Worm (Caenorhabditis elegans) whole organism, late embryonic: ENCODE results near the gene Y56A3A.28.

Experiments used
- C08G9.2 ChIP-seq: sonication (generic microtip); optimal IDR thresholded peaks from 2 replicates; lab custom pipeline; 2016; ENCODE audit warnings: mild to moderate bottlenecking, missing genetic modification characterization, moderate library complexity, missing compliant biosample characterization
- K02D7.2 ChIP-seq: sonication (generic microtip); optimal IDR thresholded peaks from 2 replicates; lab custom pipeline; 2017; ENCODE audit warnings: mild to moderate bottlenecking, missing genetic modification characterization, missing compliant biosample characterization
- Y22D7AL.16 ChIP-seq: sonication (generic microtip); optimal IDR thresholded peaks from 2 replicates; lab custom pipeline; 2016; ENCODE audit warnings: missing genetic modification characterization, missing compliant biosample characterization
- ama-1 ChIP-seq: fragments of 150-350 bp; optimal IDR thresholded peaks from 2 replicates; lab custom pipeline; 2014
- ceh-14 ChIP-seq: sonication (generic microtip); optimal IDR thresholded peaks from 2 replicates; lab custom pipeline; 2016; ENCODE audit warnings: missing genotype, missing genetic modification characterization, missing compliant biosample characterization
- ceh-18 ChIP-seq: sonication (generic microtip); optimal IDR thresholded peaks from 2 replicates; lab custom pipeline; 2016; ENCODE audit warnings: missing genetic modification characterization, missing compliant biosample characterization
- ceh-2 ChIP-seq: sonication (generic microtip); optimal IDR thresholded peaks from 2 replicates; lab custom pipeline; 2016; ENCODE audit warnings: missing genotype, missing genetic modification characterization, missing compliant biosample characterization
- ceh-22 ChIP-seq: sonication (generic microtip); optimal IDR thresholded peaks from 2 replicates; lab custom pipeline; 2017; ENCODE audit warnings: missing biosample characterization, missing genetic modification characterization
- ceh-30 ChIP-seq: fragments of 150-350 bp; optimal IDR thresholded peaks from 2 replicates; lab custom pipeline; 2014; ENCODE audit warnings: missing biosample characterization, missing genetic modification characterization
- ceh-31 ChIP-seq: sonication (generic microtip); optimal IDR thresholded peaks from 2 replicates; lab custom pipeline; 2016; ENCODE audit warnings: missing genetic modification characterization, missing compliant biosample characterization
- ceh-34 ChIP-seq: sonication (generic microtip); optimal IDR thresholded peaks from 2 replicates; lab custom pipeline; 2016; ENCODE audit warnings: mild to moderate bottlenecking, missing genetic modification characterization, missing compliant biosample characterization
- ceh-6 ChIP-seq: fragments of 200-800 bp; sonication (Bioruptor generic); optimal IDR thresholded peaks from 2 replicates; lab custom pipeline; 2018; ENCODE audit warnings: mild to moderate bottlenecking, missing genetic modification characterization, missing compliant biosample characterization
- ets-4 ChIP-seq: sonication (generic microtip); optimal IDR thresholded peaks from 2 replicates; lab custom pipeline; 2016; ENCODE audit warnings: missing genetic modification characterization, missing compliant biosample characterization
- eyg-1 ChIP-seq: sonication (generic microtip); optimal IDR thresholded peaks from 2 replicates; lab custom pipeline; 2016; ENCODE audit warnings: missing genotype, missing genetic modification characterization, missing compliant biosample characterization
- fkh-10 ChIP-seq: fragments of 150-350 bp; optimal IDR thresholded peaks from 2 replicates; lab custom pipeline; 2014; ENCODE audit warnings: missing biosample characterization, missing genetic modification reagents, missing genetic modification characterization
- gmeb-2 ChIP-seq: sonication (generic microtip); optimal IDR thresholded peaks from 2 replicates; lab custom pipeline; 2016; ENCODE audit warnings: missing genetic modification characterization, inconsistent platforms, missing compliant biosample characterization
- hlh-13 ChIP-seq: fragments of 200-800 bp; sonication (Bioruptor generic); optimal IDR thresholded peaks from 2 replicates; lab custom pipeline; 2018; ENCODE audit warnings: mild to moderate bottlenecking, missing genetic modification characterization, missing compliant biosample characterization
- hlh-6 ChIP-seq: sonication (generic microtip); optimal IDR thresholded peaks from 2 replicates; lab custom pipeline; 2016; ENCODE audit warnings: missing genotype, missing genetic modification characterization, missing compliant biosample characterization
- hlh-8 ChIP-seq: sonication (generic microtip); optimal IDR thresholded peaks from 2 replicates; lab custom pipeline; 2016; ENCODE audit warnings: missing genotype, missing genetic modification characterization, missing compliant biosample characterization
- lim-6 ChIP-seq: sonication (generic microtip); optimal IDR thresholded peaks from 2 replicates; lab custom pipeline; 2016; ENCODE audit warnings: missing genetic modification characterization, missing compliant biosample characterization
- lin-11 ChIP-seq: fragments of 200-800 bp; sonication (Bioruptor generic); optimal IDR thresholded peaks from 2 replicates; lab custom pipeline; 2018; ENCODE audit warnings: mild to moderate bottlenecking, missing genetic modification characterization, missing compliant biosample characterization
- madf-2 ChIP-seq: sonication (generic microtip); optimal IDR thresholded peaks from 2 replicates; lab custom pipeline; 2017; ENCODE audit warnings: missing genetic modification characterization, missing compliant biosample characterization
- nfya-1 ChIP-seq: sonication (generic microtip); optimal IDR thresholded peaks from 2 replicates; lab custom pipeline; 2017; ENCODE audit warnings: missing genetic modification characterization, mild to moderate bottlenecking, missing compliant biosample characterization, antibody characterized with exemption, moderate library complexity
- pat-9 ChIP-seq: fragments of 200-800 bp; sonication (Bioruptor generic); optimal IDR thresholded peaks from 2 replicates; lab custom pipeline; 2018; ENCODE audit warnings: mild to moderate bottlenecking, missing genetic modification characterization, moderate library complexity, missing compliant biosample characterization
- pax-1 ChIP-seq: fragments of 150-350 bp; optimal IDR thresholded peaks from 2 replicates; lab custom pipeline; 2014; ENCODE audit warnings: missing biosample characterization, missing genetic modification characterization
- pha-2 ChIP-seq: sonication (generic microtip); optimal IDR thresholded peaks from 2 replicates; lab custom pipeline; 2017; ENCODE audit warnings: mild to moderate bottlenecking, missing genetic modification characterization, missing compliant biosample characterization
- pha-4 ChIP-seq: fragments of 150-350 bp; optimal IDR thresholded peaks from 2 replicates; lab custom pipeline; 2018; ENCODE audit warnings: missing biosample characterization, missing genetic modification reagents, missing genetic modification characterization
- pqm-1 ChIP-seq: sonication (generic microtip); optimal IDR thresholded peaks from 2 replicates; lab custom pipeline; 2016; ENCODE audit warnings: missing genetic modification characterization, missing compliant biosample characterization
- pros-1 ChIP-seq: fragments of 150-350 bp; optimal IDR thresholded peaks from 2 replicates; lab custom pipeline; 2014; ENCODE audit warnings: missing biosample characterization, missing genetic modification reagents, missing genetic modification characterization
- rnt-1 ChIP-seq: sonication (generic microtip); optimal IDR thresholded peaks from 2 replicates; lab custom pipeline; 2016; ENCODE audit warnings: missing genetic modification characterization, missing compliant biosample characterization
- sox-2 ChIP-seq: fragments of 200-800 bp; sonication (Bioruptor generic); IDR thresholded peaks from 2 replicates; pipeline ENCODE4 v1.3.6; 2022; ENCODE audit warnings: missing genetic modification reagents, missing genetic modification characterization, missing compliant biosample characterization
- sox-4 ChIP-seq: sonication (generic microtip); optimal IDR thresholded peaks from 2 replicates; lab custom pipeline; 2017; ENCODE audit warnings: mild to moderate bottlenecking, missing genetic modification characterization, inconsistent platforms, missing compliant biosample characterization
- tbx-2 ChIP-seq: sonication (generic microtip); optimal IDR thresholded peaks from 2 replicates; lab custom pipeline; 2016; ENCODE audit warnings: missing genetic modification characterization, missing compliant biosample characterization
- tbx-7 ChIP-seq: sonication (generic microtip); optimal IDR thresholded peaks from 2 replicates; lab custom pipeline; 2016; ENCODE audit warnings: missing genotype, missing genetic modification characterization, missing compliant biosample characterization
- ttx-3 ChIP-seq: sonication (generic microtip); optimal IDR thresholded peaks from 2 replicates; lab custom pipeline; 2016; ENCODE audit warnings: missing genetic modification reagents, missing genetic modification characterization, missing compliant biosample characterization
- unc-3 ChIP-seq, 2 experiments: fragments of 200-800 bp in 1 of 2; sonication (Bioruptor generic) in 1 of 2; sonication (generic microtip) in 1 of 2; conservative IDR thresholded peaks in 1 of 2; optimal IDR thresholded peaks in 1 of 2; 2 replicates each; pipeline versions ENCODE4 v1.3.6 to Lab custom; 2016 to 2022; ENCODE audit warnings: missing compliant biosample characterization in 2 of 2, missing genetic modification characterization in 2 of 2, missing genetic modification reagents in 1 of 2
- unc-42 ChIP-seq: sonication (generic microtip); optimal IDR thresholded peaks from 2 replicates; lab custom pipeline; 2016; ENCODE audit warnings: missing genotype, missing genetic modification characterization, missing compliant biosample characterization
- unc-55 ChIP-seq: sonication (generic microtip); optimal IDR thresholded peaks from 2 replicates; lab custom pipeline; 2017; ENCODE audit warnings: missing biosample characterization, missing genetic modification reagents, missing genetic modification characterization
- unc-86 ChIP-seq: sonication (generic microtip); optimal IDR thresholded peaks from 2 replicates; lab custom pipeline; 2016; ENCODE audit warnings: missing genetic modification characterization, missing compliant biosample characterization
- zip-5 ChIP-seq: sonication (generic microtip); optimal IDR thresholded peaks from 2 replicates; lab custom pipeline; 2016; ENCODE audit warnings: missing genetic modification characterization, missing compliant biosample characterization
- ztf-16 ChIP-seq: sonication (generic microtip); optimal IDR thresholded peaks from 2 replicates; lab custom pipeline; 2017; ENCODE audit warnings: missing genetic modification characterization, missing compliant biosample characterization

Y56A3A.28 gene

DNA sequence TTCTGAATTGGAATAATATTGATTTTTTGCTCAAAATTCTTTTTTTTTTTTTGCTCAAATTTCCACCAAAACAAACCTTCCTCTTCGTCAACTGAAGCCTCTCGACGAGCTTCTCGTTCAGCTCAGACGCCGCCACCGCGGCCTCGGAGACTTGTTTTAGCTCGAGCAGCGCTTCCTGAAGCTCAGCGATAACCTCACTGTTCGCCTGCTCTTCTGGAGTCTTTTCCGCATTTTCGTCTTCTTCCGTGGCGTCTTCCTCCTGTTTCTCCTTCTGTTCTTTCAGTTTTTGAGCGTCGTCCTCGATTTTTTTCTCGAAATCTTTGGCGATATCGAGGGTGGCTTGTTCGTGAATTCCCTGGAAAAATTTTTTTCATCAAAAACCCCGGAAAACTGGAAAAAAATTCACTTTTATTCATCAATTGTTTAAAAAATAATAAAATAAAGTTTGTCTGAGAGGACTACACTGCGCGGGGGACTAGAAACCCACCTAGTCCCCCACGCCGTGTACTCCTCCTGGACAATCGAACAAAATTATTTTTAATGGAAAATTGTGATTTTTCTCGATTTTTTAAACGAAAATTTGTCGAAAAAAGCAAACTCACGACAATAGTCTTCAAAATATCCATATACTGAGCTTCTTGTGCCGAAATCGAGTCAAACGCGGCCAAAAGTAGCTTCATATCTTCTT, 25.0 kb downstream of the Y56A3A.28 start (continued):
- TF ChIP-seq pros-1 (tag; lab: Kevin White, UChicago) (no peak), eyg-1 (tag; lab: Kevin White, UChicago) (peak; percentile 70), unc-86 (tag; lab: Kevin White, UChicago) (peak; percentile 49), madf-2 (tag; lab: Kevin White, UChicago) (no peak), hlh-8 (peak; percentile 87), ttx-3 (tag; lab: Kevin White, UChicago) (peak; percentile 14), pha-2 (peak; percentile 42), lim-6 (tag; lab: Kevin White, UChicago) (peak; percentile 81), fkh-10 (no peak), Y22D7AL.16 (no peak)

DNA sequence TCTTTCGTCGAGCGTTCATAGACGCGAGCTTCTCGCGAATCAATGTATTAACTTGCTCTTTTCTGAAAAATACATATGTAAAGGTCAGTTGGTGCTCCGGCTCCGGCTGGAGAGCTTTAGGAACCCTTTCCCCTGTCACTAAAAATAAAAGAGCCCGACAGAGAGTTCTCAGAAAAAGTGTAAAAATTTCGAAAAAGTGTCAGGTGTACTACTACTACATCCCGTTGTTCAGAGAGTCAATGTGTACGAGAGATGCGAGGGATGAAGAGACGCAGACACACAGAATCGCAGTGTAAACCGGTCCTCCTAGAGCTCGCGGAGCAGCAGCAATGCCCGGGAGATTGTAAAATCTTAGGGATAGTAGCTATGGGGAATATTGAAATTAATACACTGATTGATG, 28.5 kb downstream of the Y56A3A.28 start:
- peak; percentile 79 for TF ChIP-seq ceh-18 (tag; lab: Kevin White, UChicago)
- no peak for TF ChIP-seq zip-5 (tag; lab: Kevin White, UChicago)
- TF ChIP-seq ceh-34 (tag; lab: Kevin White, UChicago) = peak; percentile 58
- TF ChIP-seq C08G9.2 (tag; lab: Kevin White, UChicago) = peak; percentile 5
- TF ChIP-seq rnt-1 (tag; lab: Kevin White, UChicago) = peak; percentile 60
- TF ChIP-seq ceh-6 (GFP tag; lab: Kevin White, UChicago) = no peak
- TF ChIP-seq tbx-2 = peak; percentile 34
- TF ChIP-seq pat-9 (tag; lab: Kevin White, UChicago) = peak; percentile 53
- TF ChIP-seq nfya-1 = peak; percentile 64
- TF ChIP-seq hlh-6 (tag; lab: Kevin White, UChicago) = no peak
- TF ChIP-seq unc-55 (GFP tag; lab: Kevin White, UChicago) = peak; percentile 83
- TF ChIP-seq sox-2 (GFP tag; lab: Robert Waterston, UW) = no peak
- TF ChIP-seq ceh-31 = peak; percentile 34
- TF ChIP-seq, all 69 proteins: peak for 9

DNA sequence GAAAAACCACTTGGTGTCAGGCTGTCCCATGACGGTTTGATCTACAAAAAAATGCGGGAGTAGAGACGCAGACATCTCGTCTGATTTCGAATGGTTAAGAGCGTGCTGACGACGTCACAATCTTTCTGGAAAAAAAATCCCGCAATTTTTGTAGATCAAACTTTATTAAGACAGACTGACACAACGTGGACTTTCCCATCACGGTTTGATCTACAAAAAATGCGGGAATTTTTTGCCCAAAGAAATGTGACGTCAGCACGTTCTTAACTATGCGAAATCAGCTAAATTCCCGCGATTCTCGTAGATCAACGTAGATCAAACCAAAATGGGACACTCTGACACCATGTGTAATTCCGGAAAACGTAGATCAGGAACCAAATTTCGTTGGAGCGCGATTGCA, 32.6 kb downstream of the Y56A3A.28 start:
- TF ChIP-seq ceh-30 = no peak
- no peak for TF ChIP-seq pha-4
- no peak for TF ChIP-seq tbx-7 (tag; lab: Kevin White, UChicago)
- no peak for TF ChIP-seq ztf-16
- TF ChIP-seq unc-86 (tag; lab: Kevin White, UChicago) = no peak
- no peak for TF ChIP-seq ceh-22 (tag; lab: Kevin White, UChicago)
- TF ChIP-seq hlh-8 = no peak
- no peak for TF ChIP-seq hlh-13
- no peak for TF ChIP-seq ceh-2 (tag; lab: Kevin White, UChicago)
- no peak for TF ChIP-seq hlh-6 (tag; lab: Kevin White, UChicago)
- no peak for TF ChIP-seq ets-4 (tag; lab: Kevin White, UChicago)
- no peak for TF ChIP-seq pqm-1 (tag; lab: Kevin White, UChicago)
- TF ChIP-seq, all 69 proteins: peak for 0

DNA sequence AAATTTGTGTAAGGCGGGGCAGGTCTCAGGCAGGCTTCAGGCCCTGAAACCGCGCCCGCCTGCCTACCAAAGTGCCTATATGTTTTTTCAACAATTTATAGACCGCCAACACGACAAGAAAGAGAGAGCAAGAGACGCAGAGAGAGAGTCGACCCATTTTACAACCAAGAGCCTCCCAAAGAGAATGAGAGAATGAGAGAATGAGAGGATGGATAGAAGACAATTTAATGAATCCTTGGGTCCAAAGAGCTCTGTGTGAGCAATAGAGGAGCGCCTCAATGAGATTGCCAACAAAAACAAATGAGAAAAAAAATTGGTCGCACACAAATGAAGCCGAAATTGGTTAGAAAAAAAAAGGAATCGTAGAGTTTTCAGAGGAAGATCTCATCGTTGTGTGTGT, 33.3 kb downstream of the Y56A3A.28 start:
- TF ChIP-seq hlh-8 = no peak
- TF ChIP-seq unc-42 (tag; lab: Kevin White, UChicago) = peak; percentile 59
- peak; percentile 34 for TF ChIP-seq ceh-34 (tag; lab: Kevin White, UChicago)

DNA sequence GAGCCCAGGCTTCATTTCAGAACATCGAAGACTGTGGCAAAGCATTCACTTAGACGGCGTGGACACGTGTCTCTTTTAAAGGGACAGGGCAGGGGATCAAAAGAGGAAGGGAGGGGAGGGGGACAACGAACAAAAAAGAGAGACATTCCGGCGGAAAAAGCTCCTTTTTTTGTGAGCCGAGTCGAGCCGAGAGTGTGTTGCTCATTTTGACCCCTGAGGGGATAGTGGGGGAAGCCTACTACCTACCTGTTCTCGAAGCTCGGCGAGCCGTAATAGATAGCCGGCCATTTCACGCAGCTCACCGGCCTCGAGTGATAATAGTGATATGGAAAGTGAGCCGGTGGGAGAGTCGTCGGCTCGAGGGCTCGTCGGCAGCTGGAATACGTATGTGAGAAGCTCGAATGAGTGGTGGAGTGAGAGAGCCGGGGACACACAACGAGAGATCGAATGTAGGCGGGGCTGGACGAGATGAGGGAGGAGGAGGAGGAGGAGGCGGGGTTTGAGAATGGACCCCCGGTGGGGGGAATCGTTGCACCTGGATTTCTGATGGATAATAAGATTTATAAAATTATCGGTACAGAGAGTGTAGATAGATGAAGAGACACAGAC, 34.4 kb downstream of the Y56A3A.28 start:
- TF ChIP-seq gmeb-2 (no peak), nfya-1 (peak; percentile 3), ama-1 (lab: Kevin White, UChicago) (peak; percentile 76), K02D7.2 (tag; lab: Kevin White, UChicago) (peak; percentile 59), pax-1 (tag; lab: Kevin White, UChicago) (no peak), sox-4 (tag; lab: Kevin White, UChicago) (peak; percentile 3), unc-3 (GFP tag; conservative IDR thresholded peaks at IDR 0.05; lab: Robert Waterston, UW) (no peak), unc-3 (tag; optimal IDR thresholded peaks at IDR 0.05; lab: Kevin White, UChicago) (no peak), lin-11 (tag; lab: Kevin White, UChicago) (no peak), ceh-6 (GFP tag; lab: Kevin White, UChicago) (no peak), ceh-22 (tag; lab: Kevin White, UChicago) (no peak), ceh-14 (peak; percentile 0), tbx-7 (tag; lab: Kevin White, UChicago) (no peak)
